Worm (Caenorhabditis elegans) whole organism, midembryonic: ENCODE measurements around the gene des-2.

Experiments used
- T22C8.4 ChIP-seq: fragments of 200-800 bp; sonication (Bioruptor generic); IDR thresholded peaks from 2 replicates; pipeline ENCODE4 v1.3.6; 2022; ENCODE audit warnings: missing genetic modification characterization, missing compliant biosample characterization
- cog-1 ChIP-seq: sonication (generic microtip); optimal IDR thresholded peaks from 2 replicates; lab custom pipeline; 2016; ENCODE audit warnings: missing genetic modification characterization, missing compliant biosample characterization
- flt-1 ChIP-seq: fragments of 200-800 bp; sonication (Bioruptor generic); IDR thresholded peaks from 2 replicates; pipeline ENCODE4 v1.3.6; 2022; ENCODE audit warnings: missing genetic modification characterization, missing compliant biosample characterization
- klf-2 ChIP-seq: fragments of 200-800 bp; sonication (Bioruptor generic); conservative IDR thresholded peaks from 2 replicates; pipeline ENCODE4 v1.3.6; 2022; ENCODE audit warnings: missing genetic modification reagents, missing genetic modification characterization, missing compliant biosample characterization
- med-1 ChIP-seq: sonication (generic microtip); optimal IDR thresholded peaks from 2 replicates; lab custom pipeline; 2017; ENCODE audit warnings: missing genetic modification characterization, mild to moderate bottlenecking, missing compliant biosample characterization, antibody characterized with exemption, missing genetic modification reagents; ENCODE audit not compliant: insufficient read depth
- ref-1 ChIP-seq: fragments of 200-800 bp; sonication (Bioruptor generic); conservative IDR thresholded peaks from 2 replicates; pipeline ENCODE4 v1.3.6; 2022; ENCODE audit warnings: missing genetic modification reagents, missing genetic modification characterization, missing compliant biosample characterization
- tab-1 ChIP-seq: fragments of 200-800 bp; sonication (Bioruptor generic); IDR thresholded peaks from 2 replicates; pipeline ENCODE4 v1.3.6; 2022; ENCODE audit warnings: missing genetic modification characterization, missing compliant biosample characterization
- ztf-23 ChIP-seq: fragments of 200-800 bp; sonication (Bioruptor generic); IDR thresholded peaks from 2 replicates; pipeline ENCODE4 v1.3.6; 2022; ENCODE audit warnings: missing genetic modification reagents, missing genetic modification characterization, missing compliant biosample characterization
- ztf-29 ChIP-seq: fragments of 200-800 bp; sonication (Bioruptor generic); IDR thresholded peaks from 2 replicates; pipeline ENCODE4 v1.3.6; 2022; ENCODE audit warnings: missing genetic modification reagents, missing genetic modification characterization, missing compliant biosample characterization

ce11 chrV:11454917-11455316 is 33.4 kb upstream of the des-2 start:
- TF ChIP-seq cog-1 (no peak), flt-1 (no peak), tab-1 (GFP tag; lab: Robert Waterston, UW) (no peak), T22C8.4 (no peak), ref-1 (GFP tag; lab: Robert Waterston, UW) (no peak), ztf-23 (no peak), med-1 (no peak), klf-2 (GFP tag; lab: Robert Waterston, UW) (no peak), ztf-29 (GFP tag; lab: Robert Waterston, UW) (no peak)
